Fruit fly (Drosophila melanogaster): ENCODE results near the gene muc.

DNA sequence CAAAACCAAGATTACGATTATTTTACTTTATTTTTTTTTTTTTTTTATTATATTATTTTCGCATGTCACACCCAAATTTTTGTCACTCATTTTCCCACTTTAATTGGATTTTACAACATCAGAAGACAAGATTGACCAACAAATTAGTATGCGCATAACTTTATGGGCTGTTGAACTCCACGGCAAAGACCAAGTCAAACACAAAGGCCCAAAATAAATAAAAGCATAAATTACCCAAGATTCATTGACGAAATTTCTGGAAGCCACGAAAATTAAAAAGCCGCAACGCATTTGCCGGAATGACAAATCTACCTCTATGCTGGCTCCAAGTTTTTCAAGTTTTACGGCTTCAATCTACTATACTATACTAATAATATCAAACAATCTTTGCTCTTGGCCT is 15.4 kb downstream of the muc start:
- TF ChIP-seq ERR (GFP tag; optimal IDR thresholded peaks at IDR 0.05): no peak
- no peak for TF ChIP-seq Antp (GFP tag; optimal IDR thresholded peaks at IDR 0.05)
- no peak for TF ChIP-seq NK7.1 (GFP tag; optimal IDR thresholded peaks at IDR 0.05)
- no peak for TF ChIP-seq zen (tag; optimal IDR thresholded peaks at IDR 0.05)
- TF ChIP-seq Chrac-16 (GFP tag; optimal IDR thresholded peaks at IDR 0.05): no peak
- TF ChIP-seq YL-1 (GFP tag; optimal IDR thresholded peaks at IDR 0.05): no peak
- TF ChIP-seq C15 (GFP tag; IDR thresholded peaks at IDR 0.05): no peak
- TF ChIP-seq Lpt (GFP tag; optimal IDR thresholded peaks at IDR 0.05): no peak
- TF ChIP-seq fru (optimal IDR thresholded peaks at IDR 0.05): no peak
- TF ChIP-seq stwl (tag; optimal IDR thresholded peaks at IDR 0.05): no peak
- TF ChIP-seq Dref (GFP tag; IDR thresholded peaks at IDR 0.05): no peak
- no peak for TF ChIP-seq Oli (tag; optimal IDR thresholded peaks at IDR 0.05)
- no peak for TF ChIP-seq Eip74EF (GFP tag; optimal IDR thresholded peaks at IDR 0.05)
- no peak for TF ChIP-seq ab (GFP tag; optimal IDR thresholded peaks at IDR 0.05)

All from whole organism, embryonic.